Worm (Caenorhabditis elegans): Measurements from ENCODE around the gene pat-6.

pat-6 gene

ce11 chrIV:309526-309925, 45.5 kb upstream of the pat-6 start:
- TF ChIP-seq T23F11.4 (GFP tag; optimal IDR thresholded peaks at IDR 0.05): no peak
- TF ChIP-seq ceh-9 (tag; optimal IDR thresholded peaks at IDR 0.05): no peak
- no peak for TF ChIP-seq ceh-22 (tag; optimal IDR thresholded peaks at IDR 0.05)
- no peak for TF ChIP-seq tbx-2 (tag; optimal IDR thresholded peaks at IDR 0.05)
- TF ChIP-seq lin-11 (tag; optimal IDR thresholded peaks at IDR 0.05): no peak
- no peak for TF ChIP-seq sdc-2 (tag; optimal IDR thresholded peaks at IDR 0.05)
- no peak for TF ChIP-seq hlh-30 (tag; optimal IDR thresholded peaks at IDR 0.05; ENCODE audit: insufficient read depth)
- TF ChIP-seq tbx-7 (tag; optimal IDR thresholded peaks at IDR 0.05): no peak

ce11 chrIV:307205-307604, 43.2 kb upstream of the pat-6 start, which contains the start of gene swt-1:
Gene swt-1, plus strand, starts transcription at chrIV:307505.
- no peak for TF ChIP-seq fkh-10 (GFP tag; optimal IDR thresholded peaks at IDR 0.05)
- TF ChIP-seq hlh-30 (tag; optimal IDR thresholded peaks at IDR 0.05; ENCODE audit: insufficient read depth): no peak

ce11 chrIV:306572-306971, 42.5 kb upstream of the pat-6 start:
- TF ChIP-seq syd-9 (tag; optimal IDR thresholded peaks at IDR 0.05) (no peak), ref-2 (tag; optimal IDR thresholded peaks at IDR 0.05) (no peak), ceh-2 (tag; optimal IDR thresholded peaks at IDR 0.05) (no peak), pax-1 (tag; optimal IDR thresholded peaks at IDR 0.05) (no peak), ztf-16 (tag; optimal IDR thresholded peaks at IDR 0.05) (no peak), nhr-11 (tag; optimal IDR thresholded peaks at IDR 0.05) (no peak), ceh-48 (tag; optimal IDR thresholded peaks at IDR 0.05) (no peak), elt-2 (tag; optimal IDR thresholded peaks at IDR 0.05) (no peak), che-1 (tag; optimal IDR thresholded peaks at IDR 0.05) (no peak), hlh-30 (tag; optimal IDR thresholded peaks at IDR 0.05; ENCODE audit: insufficient read depth) (no peak), tbx-2 (tag; optimal IDR thresholded peaks at IDR 0.05) (no peak), pha-2 (tag; optimal IDR thresholded peaks at IDR 0.05) (no peak), unc-55 (GFP tag; optimal IDR thresholded peaks at IDR 0.05) (no peak), odd-2 (tag; optimal IDR thresholded peaks at IDR 0.05) (no peak), nhr-232 (tag; optimal IDR thresholded peaks at IDR 0.05) (no peak), pqm-1 (tag; optimal IDR thresholded peaks at IDR 0.05) (no peak), Y22D7AL.16 (tag; optimal IDR thresholded peaks at IDR 0.05) (no peak), hlh-13 (GFP tag; optimal IDR thresholded peaks at IDR 0.05) (no peak)

- TF ChIP-seq tbx-7 (tag; optimal IDR thresholded peaks at IDR 0.05) (no peak), mec-3 (tag; optimal IDR thresholded peaks at IDR 0.05; ENCODE audit: borderline replicate concordance) (no peak), K02D7.2 (tag; optimal IDR thresholded peaks at IDR 0.05) (no peak), ceh-6 (GFP tag; optimal IDR thresholded peaks at IDR 0.05) (no peak), eyg-1 (tag; optimal IDR thresholded peaks at IDR 0.05) (no peak)
Measured at ce11 chrIV:305101-305500, 41.1 kb upstream of the pat-6 start.

ce11 chrIV:303264-303663, 39.2 kb upstream of the pat-6 start:
- TF ChIP-seq ceh-9 (tag; optimal IDR thresholded peaks at IDR 0.05): no peak
- no peak for TF ChIP-seq dmd-4 (tag; optimal IDR thresholded peaks at IDR 0.05; ENCODE audit: borderline replicate concordance)
- TF ChIP-seq sox-4 (tag; optimal IDR thresholded peaks at IDR 0.05): no peak
- no peak for TF ChIP-seq ceh-31 (tag; optimal IDR thresholded peaks at IDR 0.05)
- TF ChIP-seq tbx-7 (tag; optimal IDR thresholded peaks at IDR 0.05): no peak
- no peak for TF ChIP-seq lin-11 (tag; optimal IDR thresholded peaks at IDR 0.05)
- TF ChIP-seq ama-1 (optimal IDR thresholded peaks at IDR 0.05): no peak
- no peak for TF ChIP-seq elt-4 (tag; optimal IDR thresholded peaks at IDR 0.05)
- no peak for TF ChIP-seq nhr-232 (tag; optimal IDR thresholded peaks at IDR 0.05)
- no peak for TF ChIP-seq ahr-1 (tag; optimal IDR thresholded peaks at IDR 0.05)
